Fruit fly (Drosophila melanogaster) whole organism, embryonic: ENCODE measurements around the gene CG13392.

Source experiments
- CG11398 ChIP-seq: fragments of 200-800 bp; sonication (Bioruptor generic); optimal IDR thresholded peaks from 2 replicates; lab custom pipeline; 2016; ENCODE audit warnings: missing biosample characterization, missing genetic modification characterization
- CG11696 ChIP-seq: fragments of 200-800 bp; sonication (Bioruptor generic); IDR thresholded peaks from 2 replicates; pipeline ENCODE4 v1.3.6; 2022; ENCODE audit warnings: missing biosample characterization, missing genetic modification characterization
- CG12104 ChIP-seq: fragments of 200-800 bp; sonication (Bioruptor generic); optimal IDR thresholded peaks from 3 replicates; lab custom pipeline; 2016; ENCODE audit warnings: missing biosample characterization, missing genetic modification characterization
- CG13894 ChIP-seq: fragments of 200-800 bp; sonication (Bioruptor generic); optimal IDR thresholded peaks from 3 replicates; lab custom pipeline; 2018; ENCODE audit warnings: missing biosample characterization, mild to moderate bottlenecking, missing genetic modification characterization, moderate library complexity
- CG14050 ChIP-seq: fragments of 200-800 bp; sonication (Bioruptor generic); IDR thresholded peaks from 3 replicates; pipeline ENCODE4 v1.3.6; 2022; ENCODE audit warnings: missing biosample characterization, missing genetic modification characterization
- CG17361 ChIP-seq: fragments of 200-800 bp; sonication (Bioruptor generic); IDR thresholded peaks from 3 replicates; pipeline ENCODE4 v1.3.6; 2022; ENCODE audit warnings: missing biosample characterization, missing genetic modification characterization
- CG18011 ChIP-seq: fragments of 200-800 bp; sonication (Bioruptor generic); optimal IDR thresholded peaks from 2 replicates; lab custom pipeline; 2017; ENCODE audit warnings: missing biosample characterization, missing genetic modification characterization, mild to moderate bottlenecking, moderate library complexity, missing genotype
- CG30403 ChIP-seq: fragments of 200-800 bp; sonication (Bioruptor generic); optimal IDR thresholded peaks from 3 replicates; lab custom pipeline; 2016; ENCODE audit warnings: missing biosample characterization, missing genetic modification characterization
- CG34376 ChIP-seq: fragments of 200-800 bp; sonication (Bioruptor generic); optimal IDR thresholded peaks from 2 replicates; lab custom pipeline; 2018; ENCODE audit warnings: missing biosample characterization, mild to moderate bottlenecking, missing genetic modification characterization
- CG42726 ChIP-seq: fragments of 200-800 bp; sonication (Bioruptor generic); IDR thresholded peaks from 2 replicates; pipeline ENCODE4 v1.3.6; 2022; ENCODE audit warnings: missing biosample characterization, missing genetic modification characterization; ENCODE audit not compliant: partially characterized antibody
- CG4328 ChIP-seq: fragments of 200-800 bp; sonication (Bioruptor generic); optimal IDR thresholded peaks from 3 replicates; lab custom pipeline; 2017; ENCODE audit warnings: missing biosample characterization, missing genetic modification reagents, missing genetic modification characterization
- CG6175 ChIP-seq: fragments of 200-800 bp; sonication (Bioruptor generic); IDR thresholded peaks from 3 replicates; pipeline ENCODE4 v1.3.6; 2022; ENCODE audit warnings: missing biosample characterization, missing genetic modification characterization
- CG6272 ChIP-seq: fragments of 200-800 bp; sonication (Bioruptor generic); IDR thresholded peaks from 2 replicates; pipeline ENCODE4 v1.3.6; 2022; ENCODE audit warnings: missing biosample characterization, missing genetic modification characterization
- CG8924 ChIP-seq: fragments of 200-800 bp; optimal IDR thresholded peaks from 3 replicates; lab custom pipeline; 2019; ENCODE audit warnings: missing biosample characterization, mild to moderate bottlenecking, missing genetic modification characterization, moderate library complexity
- D19A ChIP-seq: fragments of 200-800 bp; optimal IDR thresholded peaks from 3 replicates; lab custom pipeline; 2019; ENCODE audit warnings: missing biosample characterization, mild to moderate bottlenecking, missing genetic modification characterization, moderate library complexity
- Dip3 ChIP-seq: fragments of 200-800 bp; sonication (Bioruptor generic); optimal IDR thresholded peaks from 3 replicates; lab custom pipeline; 2016; ENCODE audit warnings: missing biosample characterization, missing genetic modification characterization
- H15 ChIP-seq: fragments of 200-800 bp; sonication (Bioruptor generic); IDR thresholded peaks from 3 replicates; pipeline ENCODE4 v1.3.6; 2022; ENCODE audit warnings: missing biosample characterization, missing genetic modification characterization
- HLH3B ChIP-seq: fragments of 200-800 bp; sonication (Bioruptor generic); IDR thresholded peaks from 2 replicates; pipeline ENCODE4 v1.3.6; 2022; ENCODE audit warnings: missing biosample characterization, missing genetic modification characterization
- Hand ChIP-seq: fragments of 200-800 bp; sonication (Bioruptor generic); optimal IDR thresholded peaks from 2 replicates; lab custom pipeline; 2017; ENCODE audit warnings: mild to moderate bottlenecking, missing biosample characterization, missing genetic modification reagents, missing genetic modification characterization
- MESR4 ChIP-seq: fragments of 200-800 bp; sonication (Bioruptor generic); optimal IDR thresholded peaks from 2 replicates; lab custom pipeline; 2018; ENCODE audit warnings: missing biosample characterization, mild to moderate bottlenecking, missing genetic modification characterization, moderate library complexity
- Max ChIP-seq: fragments of 200-800 bp; sonication (Bioruptor generic); optimal IDR thresholded peaks from 2 replicates; lab custom pipeline; 2016; ENCODE audit warnings: missing biosample characterization, mild to moderate bottlenecking, missing genetic modification characterization
- Nf-YA ChIP-seq: fragments of 200-800 bp; sonication (Bioruptor generic); IDR thresholded peaks from 2 replicates; pipeline ENCODE4 v1.3.6; 2022; ENCODE audit warnings: missing biosample characterization, missing genetic modification characterization
- Optix ChIP-seq: fragments of 200-800 bp; sonication (Bioruptor generic); IDR thresholded peaks from 3 replicates; pipeline ENCODE4 v1.3.6; 2022; ENCODE audit warnings: missing biosample characterization, missing genetic modification characterization
- Scr ChIP-seq: fragments of 200-800 bp; sonication (Bioruptor generic); IDR thresholded peaks from 2 replicates; pipeline ENCODE4 v1.3.6; 2022; ENCODE audit warnings: missing biosample characterization, missing genetic modification characterization; ENCODE audit not compliant: partially characterized antibody
- Sin3A ChIP-seq: fragments of >200 bp; optimal IDR thresholded peaks from 2 replicates; lab custom pipeline; 2018
- Vsx1 ChIP-seq: fragments of 200-800 bp; sonication (Bioruptor generic); optimal IDR thresholded peaks from 2 replicates; lab custom pipeline; 2017; ENCODE audit warnings: missing biosample characterization, mild to moderate bottlenecking, missing genetic modification characterization, missing genetic modification reagents
- Xbp1 ChIP-seq: fragments of 200-800 bp; sonication (Bioruptor generic); optimal IDR thresholded peaks from 3 replicates; lab custom pipeline; 2016; ENCODE audit warnings: missing biosample characterization, mild to moderate bottlenecking, missing genetic modification characterization
- aop ChIP-seq: fragments of 200-800 bp; sonication (Bioruptor generic); IDR thresholded peaks from 2 replicates; pipeline ENCODE4 v1.3.6; 2022; ENCODE audit warnings: missing biosample characterization, missing genetic modification characterization
- ato ChIP-seq: fragments of 200-800 bp; sonication (Bioruptor generic); IDR thresholded peaks from 2 replicates; pipeline ENCODE4 v1.3.6; 2022; ENCODE audit warnings: missing biosample characterization, missing genetic modification characterization; ENCODE audit not compliant: partially characterized antibody
- az2 ChIP-seq: fragments of 200-800 bp; sonication (Bioruptor generic); optimal IDR thresholded peaks from 3 replicates; lab custom pipeline; 2016; ENCODE audit warnings: missing biosample characterization, missing genetic modification characterization
- ci ChIP-seq: fragments of 200-800 bp; sonication (Bioruptor generic); IDR thresholded peaks from 3 replicates; pipeline ENCODE4 v1.3.6; 2022; ENCODE audit warnings: missing biosample characterization, missing genetic modification characterization
- corto ChIP-seq: fragments of 200-800 bp; sonication (Bioruptor generic); optimal IDR thresholded peaks from 2 replicates; lab custom pipeline; 2016; ENCODE audit warnings: missing biosample characterization, mild to moderate bottlenecking, missing genetic modification characterization, moderate library complexity
- exex ChIP-seq: fragments of 200-800 bp; sonication (Bioruptor generic); optimal IDR thresholded peaks from 4 replicates; lab custom pipeline; 2018; ENCODE audit warnings: missing biosample characterization, mild to moderate bottlenecking, missing genetic modification characterization, moderate library complexity
- fru ChIP-seq: fragments of >200 bp; optimal IDR thresholded peaks from 2 replicates; lab custom pipeline; 2017
- ind ChIP-seq: fragments of 200-800 bp; sonication (Bioruptor generic); optimal IDR thresholded peaks from 3 replicates; lab custom pipeline; 2016; ENCODE audit warnings: missing biosample characterization, missing genetic modification characterization
- lab ChIP-seq: fragments of 200-800 bp; sonication (Bioruptor generic); optimal IDR thresholded peaks from 3 replicates; lab custom pipeline; 2017; ENCODE audit warnings: missing biosample characterization, missing genetic modification characterization, mild to moderate bottlenecking, moderate library complexity, missing genetic modification reagents
- lbe ChIP-seq: fragments of 200-800 bp; sonication (Bioruptor generic); optimal IDR thresholded peaks from 2 replicates; lab custom pipeline; 2016; ENCODE audit warnings: missing biosample characterization, mild to moderate bottlenecking, missing genetic modification characterization
- mam ChIP-seq: fragments of 200-800 bp; sonication (Bioruptor generic); optimal IDR thresholded peaks from 3 replicates; lab custom pipeline; 2016; ENCODE audit warnings: missing biosample characterization, missing genetic modification characterization
- pan ChIP-seq, 4 experiments: fragments of >200 bp in 3 of 4; fragments of 200-800 bp in 1 of 4; sonication (Bioruptor generic) in 1 of 4; optimal IDR thresholded peaks in 3 of 4; IDR thresholded peaks in 1 of 4; 2 replicates each; pipeline versions ENCODE4 v1.3.6 to Lab custom; 2017 to 2022; ENCODE audit warnings: missing biosample characterization in 2 of 4, missing genetic modification characterization in 2 of 4, mixed read lengths in 1 of 4
- psq ChIP-seq: fragments of 200-800 bp; sonication (Bioruptor generic); optimal IDR thresholded peaks from 2 replicates; lab custom pipeline; 2017; ENCODE audit warnings: missing biosample characterization, missing genetic modification characterization
- repo ChIP-seq: fragments of 200-800 bp; sonication (Bioruptor generic); optimal IDR thresholded peaks from 2 replicates; lab custom pipeline; 2016; ENCODE audit warnings: missing biosample characterization, missing genetic modification characterization
- row ChIP-seq: fragments of 200-800 bp; sonication (Bioruptor generic); IDR thresholded peaks from 3 replicates; pipeline ENCODE4 v1.3.6; 2022; ENCODE audit warnings: missing biosample characterization, missing genetic modification characterization
- slbo ChIP-seq: fragments of 200-800 bp; sonication (Bioruptor generic); IDR thresholded peaks from 2 replicates; pipeline ENCODE4 v1.3.6; 2022; ENCODE audit warnings: missing biosample characterization, missing genetic modification characterization
- tna ChIP-seq: fragments of 200-800 bp; sonication (Bioruptor generic); IDR thresholded peaks from 2 replicates; pipeline ENCODE4 v1.3.6; 2022; ENCODE audit warnings: missing biosample characterization, missing genetic modification characterization; ENCODE audit not compliant: partially characterized antibody
- twi ChIP-seq: fragments of 200-800 bp; optimal IDR thresholded peaks from 2 replicates; lab custom pipeline; 2019; ENCODE audit warnings: missing biosample characterization, mild to moderate bottlenecking, missing genetic modification characterization, moderate library complexity
- unc-4 ChIP-seq: fragments of 200-800 bp; sonication (Bioruptor generic); IDR thresholded peaks from 2 replicates; pipeline ENCODE4 v1.3.6; 2022; ENCODE audit warnings: missing biosample characterization, missing genetic modification characterization; ENCODE audit not compliant: partially characterized antibody
- vvl ChIP-seq: fragments of 200-800 bp; sonication (Bioruptor generic); IDR thresholded peaks from 2 replicates; pipeline ENCODE4 v1.3.6; 2022; ENCODE audit warnings: missing biosample characterization, missing genetic modification characterization
- zf30C ChIP-seq: fragments of 200-800 bp; sonication (Bioruptor generic); optimal IDR thresholded peaks from 3 replicates; lab custom pipeline; 2018; ENCODE audit warnings: missing biosample characterization, mild to moderate bottlenecking, missing genetic modification characterization

CG13392 gene

DNA sequence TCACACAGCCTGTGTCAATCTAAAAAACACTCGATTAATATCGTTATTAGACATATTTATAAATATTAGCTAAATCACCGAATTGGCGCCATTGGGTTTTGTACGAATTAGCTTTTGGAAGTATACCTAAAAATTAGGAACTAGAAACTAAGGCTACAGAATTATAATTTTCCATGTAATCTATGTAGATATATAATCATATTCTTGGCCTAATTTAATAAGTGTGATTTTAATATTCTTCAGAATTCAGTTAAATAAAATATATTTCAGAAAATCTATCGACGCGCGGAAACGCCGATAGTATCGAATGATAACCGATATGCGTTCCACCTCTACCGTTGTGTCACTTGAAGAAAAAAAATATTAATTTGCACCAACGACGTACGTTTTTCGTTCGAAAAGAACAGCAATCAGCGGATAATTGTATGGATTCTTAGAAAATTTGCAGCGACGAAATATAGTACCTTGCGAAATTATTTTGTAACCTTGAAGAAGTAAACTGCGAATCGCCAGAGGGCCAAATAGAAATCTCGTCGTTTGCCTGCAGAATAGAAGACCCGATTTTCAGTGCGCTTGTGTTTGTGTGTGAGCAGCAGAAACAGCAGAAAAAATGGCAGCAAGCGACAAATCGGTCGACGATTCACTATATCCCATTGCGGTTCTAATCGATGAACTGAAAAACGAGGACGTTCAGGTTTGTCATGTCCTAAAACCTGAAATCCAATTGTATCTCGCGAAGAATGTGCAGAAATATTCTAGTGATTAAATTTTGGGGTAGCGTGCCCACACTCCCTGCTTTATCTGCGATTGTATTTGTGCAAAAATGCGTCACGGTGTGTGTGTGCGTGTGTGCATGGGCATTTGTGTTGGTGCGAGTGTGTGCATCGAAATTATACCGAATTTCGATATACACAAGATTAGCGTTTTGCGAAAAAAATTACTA lies 16.6 kb downstream of the CG13392 start, which contains the start of gene Pp2A-29B (continued):
- peak; percentile 95 for TF ChIP-seq ato (GFP tag; lab: Robert Waterston, UW)
- TF ChIP-seq Hand = peak; percentile 34
- peak; percentile 3 for TF ChIP-seq az2 (GFP tag; lab: Kevin White, UChicago)
- peak; percentile 23 for TF ChIP-seq Max (GFP tag; lab: Kevin White, UChicago)
- TF ChIP-seq twi (tag; lab: Kevin White, UChicago) = peak; percentile 25
- TF ChIP-seq CG34376 (GFP tag; lab: Kevin White, UChicago) = peak; percentile 21
- peak; percentile 19 for TF ChIP-seq D19A (tag; lab: Kevin White, UChicago)
- TF ChIP-seq slbo (GFP tag; lab: Robert Waterston, UW) = peak; percentile 56; the same call in 1 of the 2 replicates
- peak; percentile 41 for TF ChIP-seq lbe (GFP tag; lab: Kevin White, UChicago)
- TF ChIP-seq Optix (GFP tag; lab: Robert Waterston, UW) = no peak
- peak; percentile 35 for TF ChIP-seq exex (tag; lab: Kevin White, UChicago)
- TF ChIP-seq MESR4 (GFP tag; lab: Kevin White, UChicago) = peak; percentile 87
- TF ChIP-seq Nf-YA (GFP tag; lab: Robert Waterston, UW) = no peak
- peak; percentile 98 for TF ChIP-seq unc-4 (GFP tag; lab: Robert Waterston, UW)
- no peak for TF ChIP-seq CG12104 (GFP tag; lab: Kevin White, UChicago)
- TF ChIP-seq CG4328 (GFP tag; lab: Kevin White, UChicago) = peak; percentile 7
- peak; percentile 15 for TF ChIP-seq lab (GFP tag; lab: Kevin White, UChicago)
- no peak for TF ChIP-seq CG13894 (tag; lab: Kevin White, UChicago)
- TF ChIP-seq CG11696 = no peak
- no peak for TF ChIP-seq CG11398 (GFP tag; lab: Kevin White, UChicago)
- peak; percentile 10 for TF ChIP-seq zf30C
- TF ChIP-seq CG6175 (GFP tag; lab: Robert Waterston, UW) = no peak
- no peak for TF ChIP-seq fru (lab: Kevin White, UChicago)
- peak; percentile 97 for TF ChIP-seq CG18011 (GFP tag; lab: Kevin White, UChicago)
- TF ChIP-seq CG14050 (GFP tag; lab: Robert Waterston, UW) = no peak
- TF ChIP-seq Dip3 (GFP tag; lab: Kevin White, UChicago) = peak; percentile 19
- TF ChIP-seq CG17361 (GFP tag; lab: Robert Waterston, UW) = peak; percentile 67; the same call in 2 of the 3 replicates
- TF ChIP-seq ind (GFP tag; lab: Kevin White, UChicago) = no peak
- TF ChIP-seq Sin3A (lab: Kevin White, UChicago) = peak; percentile 32
- no peak for TF ChIP-seq aop (GFP tag; lab: Robert Waterston, UW)
- peak; percentile 85 for TF ChIP-seq row (GFP tag; lab: Robert Waterston, UW)
- TF ChIP-seq Vsx1 (GFP tag; lab: Kevin White, UChicago) = peak; percentile 64
- peak; percentile 38; the same call in 1 of the 2 replicates for TF ChIP-seq CG6272 (GFP tag; lab: Robert Waterston, UW)
- peak; percentile 99 for TF ChIP-seq Scr (GFP tag; lab: Robert Waterston, UW)
- no peak for TF ChIP-seq ci
- peak; percentile 39 for TF ChIP-seq Xbp1 (GFP tag; lab: Kevin White, UChicago)
- peak; percentile 95 for TF ChIP-seq tna (GFP tag; lab: Robert Waterston, UW)
- no peak for TF ChIP-seq psq (GFP tag; lab: Kevin White, UChicago)
- peak; percentile 25 for TF ChIP-seq mam (GFP tag; lab: Kevin White, UChicago)
- 0 out of 2 replicates have a peak, but pooled peaks have one; percentile 11 for TF ChIP-seq vvl (GFP tag; lab: Robert Waterston, UW)
- TF ChIP-seq corto (GFP tag; lab: Kevin White, UChicago) = no peak
- TF ChIP-seq CG8924 (tag; lab: Kevin White, UChicago) = peak; percentile 42
- no peak for TF ChIP-seq H15 (GFP tag; lab: Robert Waterston, UW)
- peak; percentile 96 for TF ChIP-seq CG42726
- no peak for TF ChIP-seq pan (optimal IDR thresholded peaks at IDR 0.05; lab: Kevin White, UChicago)
- TF ChIP-seq pan (GFP tag; optimal IDR thresholded peaks at IDR 0.05 in 1 of 2, IDR thresholded peaks at IDR 0.05 in 1 of 2) = no peak
- no peak for TF ChIP-seq repo (GFP tag; lab: Kevin White, UChicago)
- no peak for TF ChIP-seq HLH3B (GFP tag; lab: Robert Waterston, UW)
- TF ChIP-seq CG30403 (GFP tag; lab: Kevin White, UChicago) = peak; percentile 19
